Worm (Caenorhabditis elegans) whole organism, mixed stage, embryonic: Measurements from ENCODE around the gene clc-17.

Experiments used
- M03D4.4 ChIP-seq: sonication (generic microtip); optimal IDR thresholded peaks from 2 replicates; lab custom pipeline; 2017; ENCODE audit warnings: mild to moderate bottlenecking, missing genetic modification characterization, missing compliant biosample characterization
- bed-3 ChIP-seq: fragments of 200-800 bp; sonication (Bioruptor generic); optimal IDR thresholded peaks from 3 replicates; lab custom pipeline; 2018; ENCODE audit warnings: mild to moderate bottlenecking, missing genetic modification characterization, moderate library complexity, missing compliant biosample characterization
- blmp-1 ChIP-seq: fragments of 150-350 bp; optimal IDR thresholded peaks from 2 replicates; lab custom pipeline; 2014; ENCODE audit warnings: missing biosample characterization, missing genetic modification characterization
- ceh-39 ChIP-seq: fragments of 150-350 bp; optimal IDR thresholded peaks from 2 replicates; lab custom pipeline; 2014; ENCODE audit warnings: missing biosample characterization, missing genetic modification characterization
- ceh-43 ChIP-seq: fragments of 200-800 bp; sonication (Bioruptor generic); optimal IDR thresholded peaks from 2 replicates; lab custom pipeline; 2018; ENCODE audit warnings: mild to moderate bottlenecking, missing genetic modification characterization, moderate library complexity, missing compliant biosample characterization
- ceh-83 ChIP-seq: fragments of 200-800 bp; sonication (Bioruptor generic); optimal IDR thresholded peaks from 2 replicates; lab custom pipeline; 2018; ENCODE audit warnings: mild to moderate bottlenecking, missing genetic modification characterization, missing compliant biosample characterization
- ces-1 ChIP-seq: fragments of 150-350 bp; optimal IDR thresholded peaks from 2 replicates; lab custom pipeline; 2014; ENCODE audit warnings: missing biosample characterization, missing genetic modification reagents, missing genetic modification characterization
- cnd-1 ChIP-seq: fragments of 200-800 bp; sonication (Bioruptor generic); optimal IDR thresholded peaks from 2 replicates; lab custom pipeline; 2018; ENCODE audit warnings: mild to moderate bottlenecking, missing genetic modification characterization, missing compliant biosample characterization
- drap-1 ChIP-seq: fragments of 200-800 bp; sonication (Bioruptor generic); optimal IDR thresholded peaks from 3 replicates; lab custom pipeline; 2018; ENCODE audit warnings: mild to moderate bottlenecking, missing genetic modification characterization, missing compliant biosample characterization
- elt-1 ChIP-seq: sonication (generic microtip); optimal IDR thresholded peaks from 2 replicates; lab custom pipeline; 2017; ENCODE audit warnings: missing genetic modification characterization, mild to moderate bottlenecking, missing compliant biosample characterization, antibody characterized with exemption, moderate library complexity, borderline replicate concordance; ENCODE audit not compliant: insufficient read depth
- elt-3 ChIP-seq: fragments of 150-350 bp; optimal IDR thresholded peaks from 2 replicates; lab custom pipeline; 2014; ENCODE audit warnings: missing biosample characterization, missing genetic modification characterization
- flh-1 ChIP-seq: fragments of 200-800 bp; sonication (Bioruptor generic); optimal IDR thresholded peaks from 2 replicates; lab custom pipeline; 2018; ENCODE audit warnings: mild to moderate bottlenecking, missing genetic modification characterization, moderate library complexity, missing compliant biosample characterization
- ham-2 ChIP-seq: fragments of 200-800 bp; sonication (Bioruptor generic); optimal IDR thresholded peaks from 2 replicates; lab custom pipeline; 2018; ENCODE audit warnings: mild to moderate bottlenecking, missing genetic modification characterization, missing compliant biosample characterization
- hlh-1 ChIP-seq: fragments of 150-350 bp; optimal IDR thresholded peaks from 2 replicates; lab custom pipeline; 2014; ENCODE audit warnings: missing biosample characterization, missing genetic modification reagents, missing genetic modification characterization
- lin-13 ChIP-seq: fragments of 150-350 bp; optimal IDR thresholded peaks from 2 replicates; lab custom pipeline; 2014; ENCODE audit warnings: missing biosample characterization, missing genetic modification characterization
- lin-32 ChIP-seq: fragments of 200-800 bp; sonication (Bioruptor generic); optimal IDR thresholded peaks from 2 replicates; lab custom pipeline; 2018; ENCODE audit warnings: mild to moderate bottlenecking, missing genetic modification characterization, missing compliant biosample characterization
- lsy-2 ChIP-seq: fragments of 150-350 bp; optimal IDR thresholded peaks from 2 replicates; lab custom pipeline; 2014; ENCODE audit warnings: missing biosample characterization, missing genetic modification characterization
- mab-5 ChIP-seq: fragments of 150-350 bp; optimal IDR thresholded peaks from 2 replicates; lab custom pipeline; 2014; ENCODE audit warnings: missing biosample characterization, missing genetic modification characterization
- mep-1 ChIP-seq: fragments of 150-350 bp; optimal IDR thresholded peaks from 2 replicates; lab custom pipeline; 2017; ENCODE audit warnings: missing biosample characterization, missing genetic modification reagents, missing genetic modification characterization, inconsistent platforms
- mls-2 ChIP-seq: sonication (generic microtip); optimal IDR thresholded peaks from 2 replicates; lab custom pipeline; 2016; ENCODE audit warnings: mild to moderate bottlenecking, missing genetic modification characterization, moderate library complexity, missing compliant biosample characterization
- nhr-12 ChIP-seq: fragments of 150-350 bp; optimal IDR thresholded peaks from 2 replicates; lab custom pipeline; 2014; ENCODE audit warnings: missing biosample characterization, missing genetic modification characterization
- nhr-2 ChIP-seq: fragments of 150-350 bp; optimal IDR thresholded peaks from 2 replicates; lab custom pipeline; 2014; ENCODE audit warnings: missing biosample characterization, missing genetic modification characterization
- nhr-237 ChIP-seq: fragments of 150-350 bp; optimal IDR thresholded peaks from 2 replicates; lab custom pipeline; 2014; ENCODE audit warnings: missing biosample characterization, missing genetic modification characterization
- nhr-28 ChIP-seq: fragments of 150-350 bp; optimal IDR thresholded peaks from 2 replicates; lab custom pipeline; 2014; ENCODE audit warnings: missing biosample characterization, missing genetic modification characterization
- nhr-76 ChIP-seq: sonication (generic microtip); optimal IDR thresholded peaks from 2 replicates; lab custom pipeline; 2017; ENCODE audit warnings: missing biosample characterization, missing genetic modification characterization
- pha-4 ChIP-seq: fragments of 150-350 bp; optimal IDR thresholded peaks from 2 replicates; lab custom pipeline; 2018; ENCODE audit warnings: missing biosample characterization, missing genetic modification reagents, missing genetic modification characterization
- sem-2 ChIP-seq: fragments of 200-800 bp; sonication (Bioruptor generic); optimal IDR thresholded peaks from 2 replicates; lab custom pipeline; 2018; ENCODE audit warnings: mild to moderate bottlenecking, missing genetic modification characterization, missing compliant biosample characterization
- snpc-4 ChIP-seq: fragments of 150-350 bp; optimal IDR thresholded peaks from 2 replicates; lab custom pipeline; 2014; ENCODE audit warnings: missing biosample characterization, missing genetic modification characterization
- sptf-1 ChIP-seq: sonication (generic microtip); optimal IDR thresholded peaks from 2 replicates; lab custom pipeline; 2017; ENCODE audit warnings: mild to moderate bottlenecking, missing genetic modification characterization, moderate library complexity, missing compliant biosample characterization
- tbx-8 ChIP-seq: fragments of 200-800 bp; sonication (Bioruptor generic); optimal IDR thresholded peaks from 2 replicates; lab custom pipeline; 2018; ENCODE audit warnings: mild to moderate bottlenecking, missing genetic modification characterization, moderate library complexity, missing compliant biosample characterization
- unc-120 ChIP-seq: sonication (generic microtip); optimal IDR thresholded peaks from 2 replicates; lab custom pipeline; 2017; ENCODE audit warnings: missing genetic modification characterization, missing compliant biosample characterization; ENCODE audit not compliant: poor library complexity, severe bottlenecking
- unc-39 ChIP-seq: fragments of 150-350 bp; optimal IDR thresholded peaks from 2 replicates; lab custom pipeline; 2014; ENCODE audit warnings: missing biosample characterization, missing genetic modification characterization
- unc-62 ChIP-seq: fragments of 150-350 bp; optimal IDR thresholded peaks from 2 replicates; lab custom pipeline; 2014; ENCODE audit warnings: missing biosample characterization, missing genetic modification reagents, missing genetic modification characterization
- zip-8 ChIP-seq: fragments of 150-350 bp; optimal IDR thresholded peaks from 2 replicates; lab custom pipeline; 2014; ENCODE audit warnings: missing biosample characterization, missing genetic modification characterization
- ztf-11 ChIP-seq: fragments of 150-350 bp; optimal IDR thresholded peaks from 2 replicates; lab custom pipeline; 2014; ENCODE audit warnings: missing biosample characterization, missing genetic modification characterization

Gene clc-17

DNA sequence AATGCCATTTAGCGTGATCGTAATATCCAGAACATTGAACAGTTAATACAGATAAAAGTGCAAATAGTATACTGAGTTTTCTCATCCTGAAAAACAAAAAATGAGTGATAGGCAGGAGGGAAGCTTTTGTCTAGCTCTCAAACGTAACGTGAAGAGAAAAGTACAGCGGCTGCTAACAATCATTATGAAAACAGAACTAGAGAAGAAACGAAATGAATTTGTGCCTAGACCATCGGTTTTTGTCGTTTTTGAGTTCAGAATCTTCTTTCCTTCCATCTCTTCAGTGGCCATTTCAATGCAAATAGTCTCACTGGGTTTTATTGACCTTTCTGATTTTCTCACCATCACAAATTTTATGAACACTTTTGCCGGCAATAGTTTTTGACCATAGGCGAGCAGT lies 22.0 kb upstream of the clc-17 start, which contains the start of gene W04G3.7:
TSS of gene W04G3.7 (minus strand) at position 101 of the 400 bp plus-strand sequence.
- TF ChIP-seq tbx-8 (no peak), mep-1 (no peak), ham-2 (no peak), flh-1 (GFP tag; lab: Kevin White, UChicago) (no peak), snpc-4 (tag; lab: Kevin White, UChicago) (no peak), unc-39 (tag; lab: Kevin White, UChicago) (no peak), drap-1 (GFP tag; lab: Kevin White, UChicago) (no peak), nhr-2 (tag; lab: Kevin White, UChicago) (no peak), hlh-1 (tag; lab: Kevin White, UChicago) (no peak), bed-3 (GFP tag; lab: Kevin White, UChicago) (no peak), ztf-11 (tag; lab: Kevin White, UChicago) (no peak), unc-62 (GFP tag; lab: Kevin White, UChicago) (no peak), nhr-237 (tag; lab: Kevin White, UChicago) (no peak), elt-1 (tag; lab: Kevin White, UChicago) (no peak), nhr-28 (tag; lab: Kevin White, UChicago) (no peak), M03D4.4 (no peak), lin-32 (GFP tag; lab: Kevin White, UChicago) (no peak), lin-13 (tag; lab: Kevin White, UChicago) (no peak), lsy-2 (no peak)

- TF ChIP-seq elt-1 (tag; lab: Kevin White, UChicago) (no peak), nhr-76 (tag; lab: Kevin White, UChicago) (no peak), sptf-1 (no peak), ztf-11 (tag; lab: Kevin White, UChicago) (no peak), ham-2 (no peak), pha-4 (tag; lab: Kevin White, UChicago) (no peak), lsy-2 (no peak), bed-3 (GFP tag; lab: Kevin White, UChicago) (no peak), blmp-1 (no peak), nhr-2 (tag; lab: Kevin White, UChicago) (no peak), sem-2 (GFP tag; lab: Kevin White, UChicago) (no peak)
- TF ChIP-seq, all 35 proteins: peak for 0
Observed at ce11 chrX:11088952-11089351, 18.2 kb upstream of the clc-17 start, which contains the start of gene W04G3.11. TSS of gene W04G3.11 (plus strand) at chrX:11089195.

DNA sequence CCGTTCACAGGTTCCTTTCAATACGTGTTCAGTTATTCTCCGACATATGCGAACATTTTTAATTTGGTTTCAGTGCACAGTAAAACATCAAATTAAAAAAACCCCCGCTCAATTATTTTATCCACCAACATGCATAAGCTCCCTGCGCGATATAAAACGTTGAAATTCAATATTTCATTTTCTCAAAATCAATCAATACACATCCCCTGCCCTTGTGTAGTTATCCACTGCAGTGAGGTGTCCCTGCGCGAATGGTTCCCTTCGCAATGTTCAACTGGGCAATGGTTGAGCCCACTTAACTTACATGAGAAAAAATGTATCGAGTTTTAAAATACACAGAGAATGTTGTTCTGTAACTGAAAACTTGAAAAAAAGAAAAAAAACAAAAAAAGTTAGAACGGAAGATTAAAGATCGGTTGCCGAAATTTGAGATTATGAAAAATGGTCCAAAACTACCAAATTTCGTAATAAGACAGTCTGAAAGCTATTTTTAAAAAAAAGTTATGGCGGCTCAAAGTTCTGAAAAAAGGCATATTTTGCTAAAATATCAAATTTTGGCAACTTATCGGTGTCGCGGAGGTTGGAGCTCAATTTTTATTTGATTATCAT lies 13.1 kb upstream of the clc-17 start:
- TF ChIP-seq unc-120 (tag; lab: Kevin White, UChicago) (peak; percentile 82), lsy-2 (peak; percentile 91), cnd-1 (tag; lab: Kevin White, UChicago) (peak; percentile 93), ceh-39 (tag; lab: Kevin White, UChicago) (peak; percentile 91), ham-2 (no peak), ztf-11 (tag; lab: Kevin White, UChicago) (peak; percentile 98), M03D4.4 (peak; percentile 82), nhr-28 (tag; lab: Kevin White, UChicago) (peak; percentile 79), unc-62 (GFP tag; lab: Kevin White, UChicago) (peak; percentile 97), mab-5 (tag; lab: Kevin White, UChicago) (peak; percentile 93), flh-1 (GFP tag; lab: Kevin White, UChicago) (no peak), sem-2 (GFP tag; lab: Kevin White, UChicago) (no peak), nhr-76 (tag; lab: Kevin White, UChicago) (peak; percentile 53), tbx-8 (peak; percentile 19), mep-1 (peak; percentile 99), snpc-4 (tag; lab: Kevin White, UChicago) (no peak), lin-13 (tag; lab: Kevin White, UChicago) (peak; percentile 94), drap-1 (GFP tag; lab: Kevin White, UChicago) (peak; percentile 98), ceh-43 (GFP tag; lab: Kevin White, UChicago) (peak; percentile 11), ceh-83 (peak; percentile 65), unc-39 (tag; lab: Kevin White, UChicago) (peak; percentile 94), zip-8 (tag; lab: Kevin White, UChicago) (no peak), lin-32 (GFP tag; lab: Kevin White, UChicago) (peak; percentile 83), ces-1 (GFP tag; lab: Kevin White, UChicago) (peak; percentile 99), blmp-1 (peak; percentile 58), mls-2 (tag; lab: Kevin White, UChicago) (peak; percentile 93), nhr-237 (tag; lab: Kevin White, UChicago) (peak; percentile 100), sptf-1 (peak; percentile 93), elt-1 (tag; lab: Kevin White, UChicago) (peak; percentile 73), elt-3 (peak; percentile 96), nhr-2 (tag; lab: Kevin White, UChicago) (peak; percentile 73), bed-3 (GFP tag; lab: Kevin White, UChicago) (peak; percentile 30), hlh-1 (tag; lab: Kevin White, UChicago) (peak; percentile 92), nhr-12 (peak; percentile 100), pha-4 (tag; lab: Kevin White, UChicago) (peak; percentile 99)
